Fruit fly (Drosophila melanogaster) whole organism, embryonic: Measurements from ENCODE around the gene CstF50.

Experiments
- Aef1 ChIP-seq: fragments of 200-800 bp; sonication (Bioruptor generic); IDR thresholded peaks from 3 replicates; pipeline ENCODE4 v1.3.6; 2022; ENCODE audit warnings: missing biosample characterization, missing genetic modification characterization
- Asciz ChIP-seq: fragments of 200-800 bp; sonication (Bioruptor generic); optimal IDR thresholded peaks from 2 replicates; lab custom pipeline; 2017; ENCODE audit warnings: missing biosample characterization, mild to moderate bottlenecking, missing genetic modification characterization, missing genetic modification reagents
- Atf-2 ChIP-seq: fragments of 200-800 bp; sonication (Bioruptor generic); optimal IDR thresholded peaks from 2 replicates; lab custom pipeline; 2016; ENCODE audit warnings: missing biosample characterization, missing genetic modification characterization
- Awh ChIP-seq: fragments of 200-800 bp; sonication (Bioruptor generic); IDR thresholded peaks from 2 replicates; pipeline ENCODE4, ENCODE4 v1.3.6; 2022; ENCODE audit warnings: missing biosample characterization, missing genetic modification characterization
- CG10959 ChIP-seq: fragments of 200-800 bp; sonication (Bioruptor generic); IDR thresholded peaks from 2 replicates; pipeline ENCODE4 v1.3.6; 2022; ENCODE audit warnings: missing biosample characterization, missing genetic modification characterization
- CG10979 ChIP-seq: fragments of 200-800 bp; sonication (Bioruptor generic); optimal IDR thresholded peaks from 2 replicates; lab custom pipeline; 2018; ENCODE audit warnings: missing biosample characterization, mild to moderate bottlenecking, missing genetic modification characterization, moderate library complexity
- CG11560 ChIP-seq: fragments of 200-800 bp; sonication (Bioruptor generic); IDR thresholded peaks from 3 replicates; pipeline ENCODE4 v1.3.6; 2022; ENCODE audit warnings: missing biosample characterization, missing genetic modification characterization
- CG12155 ChIP-seq: fragments of 200-800 bp; sonication (Bioruptor generic); optimal IDR thresholded peaks from 3 replicates; lab custom pipeline; 2016; ENCODE audit warnings: missing biosample characterization, missing genetic modification characterization
- CG12391 ChIP-seq: fragments of 200-800 bp; sonication (Bioruptor generic); optimal IDR thresholded peaks from 3 replicates; lab custom pipeline; 2018; ENCODE audit warnings: missing biosample characterization, mild to moderate bottlenecking, missing genetic modification characterization, moderate library complexity
- CG15479 ChIP-seq: fragments of 200-800 bp; sonication (Bioruptor generic); optimal IDR thresholded peaks from 3 replicates; lab custom pipeline; 2019; ENCODE audit warnings: missing biosample characterization, mild to moderate bottlenecking, missing genetic modification characterization, moderate library complexity
- CG17361 ChIP-seq: fragments of 200-800 bp; sonication (Bioruptor generic); IDR thresholded peaks from 3 replicates; pipeline ENCODE4 v1.3.6; 2022; ENCODE audit warnings: missing biosample characterization, missing genetic modification characterization
- CG17829 ChIP-seq: fragments of 200-800 bp; optimal IDR thresholded peaks from 2 replicates; lab custom pipeline; 2019; ENCODE audit warnings: missing biosample characterization, mild to moderate bottlenecking, missing genetic modification characterization, moderate library complexity
- CG18764 ChIP-seq: fragments of 200-800 bp; sonication (Bioruptor generic); optimal IDR thresholded peaks from 3 replicates; lab custom pipeline; 2016; ENCODE audit warnings: missing biosample characterization, missing genetic modification characterization
- CG30403 ChIP-seq: fragments of 200-800 bp; sonication (Bioruptor generic); optimal IDR thresholded peaks from 3 replicates; lab custom pipeline; 2016; ENCODE audit warnings: missing biosample characterization, missing genetic modification characterization
- CG3065 ChIP-seq: fragments of 200-800 bp; sonication (Bioruptor generic); optimal IDR thresholded peaks from 2 replicates; lab custom pipeline; 2016; ENCODE audit warnings: missing biosample characterization, missing genetic modification characterization
- CG3281 ChIP-seq: fragments of 200-800 bp; sonication (Bioruptor generic); optimal IDR thresholded peaks from 3 replicates; lab custom pipeline; 2017; ENCODE audit warnings: missing biosample characterization, mild to moderate bottlenecking, missing genetic modification characterization
- CG42726 ChIP-seq: fragments of 200-800 bp; sonication (Bioruptor generic); IDR thresholded peaks from 2 replicates; pipeline ENCODE4 v1.3.6; 2022; ENCODE audit warnings: missing biosample characterization, missing genetic modification characterization; ENCODE audit not compliant: partially characterized antibody
- CG43689 ChIP-seq: fragments of 200-800 bp; sonication (Bioruptor generic); IDR thresholded peaks from 2 replicates; pipeline ENCODE4 v1.3.6; 2022; ENCODE audit warnings: missing biosample characterization, missing genetic modification characterization
- CG4617 ChIP-seq: fragments of 200-800 bp; sonication (Bioruptor generic); optimal IDR thresholded peaks from 3 replicates; lab custom pipeline; 2016; ENCODE audit warnings: missing biosample characterization, missing genetic modification characterization, borderline replicate concordance
- CG4820 ChIP-seq: fragments of 200-800 bp; sonication (Bioruptor generic); optimal IDR thresholded peaks from 3 replicates; lab custom pipeline; 2016; ENCODE audit warnings: missing biosample characterization, missing genetic modification characterization
- CG8388 ChIP-seq: fragments of 200-800 bp; sonication (Bioruptor generic); optimal IDR thresholded peaks from 2 replicates; lab custom pipeline; 2019; ENCODE audit warnings: missing biosample characterization, mild to moderate bottlenecking, missing genetic modification characterization, moderate library complexity
- CG8924 ChIP-seq: fragments of 200-800 bp; optimal IDR thresholded peaks from 3 replicates; lab custom pipeline; 2019; ENCODE audit warnings: missing biosample characterization, mild to moderate bottlenecking, missing genetic modification characterization, moderate library complexity
- CG9797 ChIP-seq: fragments of 200-800 bp; sonication (Bioruptor generic); optimal IDR thresholded peaks from 3 replicates; lab custom pipeline; 2018; ENCODE audit warnings: missing biosample characterization, mild to moderate bottlenecking, missing genetic modification characterization
- Camta ChIP-seq: fragments of 200-800 bp; sonication (Bioruptor generic); optimal IDR thresholded peaks from 2 replicates; lab custom pipeline; 2016; ENCODE audit warnings: missing biosample characterization, missing genetic modification characterization
- CoRest ChIP-seq: fragments of 200-800 bp; sonication (Bioruptor generic); optimal IDR thresholded peaks from 3 replicates; lab custom pipeline; 2018; ENCODE audit warnings: missing biosample characterization, mild to moderate bottlenecking, missing genetic modification characterization, moderate library complexity
- D19B ChIP-seq: fragments of 200-800 bp; sonication (Bioruptor generic); optimal IDR thresholded peaks from 2 replicates; lab custom pipeline; 2017; ENCODE audit warnings: missing biosample characterization, mild to moderate bottlenecking, missing genetic modification characterization
- Dbx ChIP-seq: fragments of 200-800 bp; sonication (Bioruptor generic); IDR thresholded peaks from 3 replicates; pipeline ENCODE4 v1.3.6; 2022; ENCODE audit warnings: missing biosample characterization, missing genetic modification characterization
- Dll ChIP-seq: fragments of 200-800 bp; sonication (Bioruptor generic); IDR thresholded peaks from 4 replicates; pipeline ENCODE4 v1.3.6; 2022; ENCODE audit warnings: missing biosample characterization, missing genetic modification characterization; ENCODE audit not compliant: partially characterized antibody
- Fer1 ChIP-seq: fragments of 200-800 bp; sonication (Bioruptor generic); optimal IDR thresholded peaks from 2 replicates; lab custom pipeline; 2017; ENCODE audit warnings: missing biosample characterization, mild to moderate bottlenecking, missing genetic modification characterization
- H2.0 ChIP-seq: fragments of 200-800 bp; sonication (Bioruptor generic); IDR thresholded peaks from 2 replicates; pipeline ENCODE4 v1.3.6; 2022; ENCODE audit warnings: missing biosample characterization, missing genetic modification characterization
- Hand ChIP-seq: fragments of 200-800 bp; sonication (Bioruptor generic); optimal IDR thresholded peaks from 2 replicates; lab custom pipeline; 2017; ENCODE audit warnings: mild to moderate bottlenecking, missing biosample characterization, missing genetic modification reagents, missing genetic modification characterization
- Hmx ChIP-seq: fragments of 200-800 bp; sonication (Bioruptor generic); optimal IDR thresholded peaks from 2 replicates; lab custom pipeline; 2016; ENCODE audit warnings: missing biosample characterization, missing genetic modification characterization
- Hr39 ChIP-seq: fragments of >200 bp; optimal IDR thresholded peaks from 2 replicates; lab custom pipeline; 2017
- MBD-R2 ChIP-seq: fragments of 200-800 bp; sonication (Bioruptor generic); IDR thresholded peaks from 2 replicates; pipeline ENCODE4 v1.3.6; 2022; ENCODE audit warnings: missing biosample characterization, missing genetic modification characterization
- NC2α ChIP-seq: fragments of 200-800 bp; sonication (Bioruptor generic); optimal IDR thresholded peaks from 2 replicates; lab custom pipeline; 2016; ENCODE audit warnings: missing biosample characterization, missing genetic modification characterization
- Pdp1 ChIP-seq, 2 experiments: fragments of 200-800 bp; sonication (Bioruptor generic); optimal IDR thresholded peaks; 3 replicates each; lab custom pipeline; 2016; ENCODE audit warnings: missing biosample characterization in 2 of 2, missing genetic modification characterization in 2 of 2, mild to moderate bottlenecking in 1 of 2, moderate library complexity in 1 of 2
- Sin3A ChIP-seq: fragments of >200 bp; optimal IDR thresholded peaks from 2 replicates; lab custom pipeline; 2018
- br ChIP-seq: fragments of >200 bp; optimal IDR thresholded peaks from 2 replicates; lab custom pipeline; 2017
- cas ChIP-seq: fragments of 200-800 bp; sonication (Bioruptor generic); IDR thresholded peaks from 2 replicates; pipeline ENCODE4 v1.3.6; 2022; ENCODE audit warnings: missing biosample characterization, missing genetic modification characterization
- kni ChIP-seq: fragments of 200-800 bp; sonication (Bioruptor generic); optimal IDR thresholded peaks from 3 replicates; lab custom pipeline; 2017; ENCODE audit warnings: mild to moderate bottlenecking, missing biosample characterization, missing genetic modification reagents, missing genetic modification characterization
- nom ChIP-seq: fragments of 200-800 bp; sonication (Bioruptor generic); optimal IDR thresholded peaks from 2 replicates; lab custom pipeline; 2017; ENCODE audit warnings: missing biosample characterization, missing genetic modification characterization, mild to moderate bottlenecking, moderate library complexity, missing genetic modification reagents
- pfk ChIP-seq: fragments of 200-800 bp; sonication (Bioruptor generic); optimal IDR thresholded peaks from 2 replicates; lab custom pipeline; 2018; ENCODE audit warnings: missing biosample characterization, mild to moderate bottlenecking, missing genetic modification characterization, moderate library complexity
- pros ChIP-seq: fragments of 200-800 bp; sonication (Bioruptor generic); optimal IDR thresholded peaks from 3 replicates; lab custom pipeline; 2019; ENCODE audit warnings: missing biosample characterization, mild to moderate bottlenecking, missing genetic modification characterization, moderate library complexity
- row ChIP-seq: fragments of 200-800 bp; sonication (Bioruptor generic); IDR thresholded peaks from 3 replicates; pipeline ENCODE4 v1.3.6; 2022; ENCODE audit warnings: missing biosample characterization, missing genetic modification characterization
- sc ChIP-seq, 3 experiments: fragments of >200 bp in 2 of 3; fragments of 200-800 bp in 1 of 3; sonication (Bioruptor generic) in 1 of 3; optimal IDR thresholded peaks; 2 replicates in 2 of 3; 3 replicates in 1 of 3; lab custom pipeline; 2017; ENCODE audit warnings: mild to moderate bottlenecking in 1 of 3, missing biosample characterization in 1 of 3, missing genetic modification characterization in 1 of 3, missing genetic modification reagents in 1 of 3
- tgo ChIP-seq: fragments of 200-800 bp; sonication (Bioruptor generic); IDR thresholded peaks from 3 replicates; pipeline ENCODE4 v1.3.6; 2022; ENCODE audit warnings: missing biosample characterization, missing genetic modification characterization
- tll ChIP-seq, 2 experiments: fragments of 200-800 bp in 1 of 2; fragments of >200 bp in 1 of 2; sonication (Bioruptor generic) in 1 of 2; optimal IDR thresholded peaks; 2 replicates each; lab custom pipeline; 2017 to 2019; ENCODE audit warnings: missing biosample characterization in 2 of 2, missing genetic modification characterization in 2 of 2, mild to moderate bottlenecking in 1 of 2, moderate library complexity in 1 of 2
- ttk ChIP-seq: fragments of 200-800 bp; sonication (Bioruptor generic); IDR thresholded peaks from 2 replicates; pipeline ENCODE4 v2.1.2; 2022; ENCODE audit warnings: missing biosample characterization, missing genetic modification characterization

Gene CstF50

dm6 chr3R:31776583-31777362 lies 40.0 kb upstream of the CstF50 start, which contains the start of the genes CG2126 and faf (continued):
- peak; percentile 91 for TF ChIP-seq CG17361 (GFP tag; lab: Robert Waterston, UW)
- 0 out of 2 replicates have a peak, but pooled peaks have one; percentile 7 for TF ChIP-seq CG42726
- 0 out of 3 replicates have a peak, but pooled peaks have one; percentile 34 for TF ChIP-seq CG11560 (tag; lab: Robert Waterston, UW)
- no peak for TF ChIP-seq pfk
- peak; percentile 88 for TF ChIP-seq ttk
- TF ChIP-seq pros (GFP tag; lab: Kevin White, UChicago) = no peak
- TF ChIP-seq Hand (GFP tag; lab: Kevin White, UChicago) = peak; percentile 23
- no peak for TF ChIP-seq Hr39
- peak; percentile 60; the same call in 1 of the 2 replicates for TF ChIP-seq cas (GFP tag; lab: Robert Waterston, UW)
- TF ChIP-seq CG10979 (tag; lab: Kevin White, UChicago) = peak; percentile 72
- peak; percentile 23 for TF ChIP-seq Camta (GFP tag; lab: Kevin White, UChicago)
- peak; percentile 34 for TF ChIP-seq Atf-2
- TF ChIP-seq CG15479 = no peak
- TF ChIP-seq CG18764 (GFP tag; lab: Kevin White, UChicago) = peak; percentile 73
- TF ChIP-seq sc (optimal IDR thresholded peaks at IDR 0.05; lab: Kevin White, UChicago) = no peak
- TF ChIP-seq sc (GFP tag; optimal IDR thresholded peaks at IDR 0.05; lab: Kevin White, UChicago) = peak; percentile 36
- TF ChIP-seq CG4820 (GFP tag; lab: Kevin White, UChicago) = peak; percentile 61
- peak; percentile 43 for TF ChIP-seq D19B
- TF ChIP-seq CG17829 (tag; lab: Kevin White, UChicago) = peak; percentile 89
- TF ChIP-seq row = peak; percentile 84
- no peak for TF ChIP-seq br (lab: Kevin White, UChicago)
- peak; percentile 54 to 68 for TF ChIP-seq Pdp1 (GFP tag; optimal IDR thresholded peaks at IDR 0.05; lab: Kevin White, UChicago)
- TF ChIP-seq Aef1 (GFP tag; lab: Robert Waterston, UW) = peak; percentile 61; the same call in 2 of the 3 replicates
- TF ChIP-seq CG12391 (tag; lab: Kevin White, UChicago) = peak; percentile 92
- TF ChIP-seq tgo (GFP tag; lab: Robert Waterston, UW) = peak; percentile 75
- peak; percentile 63; the same call in 3 of the 4 replicates for TF ChIP-seq Dll (GFP tag; lab: Robert Waterston, UW)
- TF ChIP-seq H2.0 (GFP tag; lab: Robert Waterston, UW) = peak; percentile 78
- TF ChIP-seq Hmx = no peak
- TF ChIP-seq Fer1 (GFP tag; lab: Kevin White, UChicago) = peak; percentile 75
- peak; percentile 13 for TF ChIP-seq nom (GFP tag; lab: Kevin White, UChicago)
- peak; percentile 77 for TF ChIP-seq CG8388
- TF ChIP-seq MBD-R2 (GFP tag; lab: Robert Waterston, UW) = peak; percentile 29
- TF ChIP-seq CG30403 (GFP tag; lab: Kevin White, UChicago) = peak; percentile 84
- no peak for TF ChIP-seq CG10959 (GFP tag; lab: Robert Waterston, UW)
- no peak for TF ChIP-seq Asciz
- TF ChIP-seq CG9797 (GFP tag; lab: Kevin White, UChicago) = peak; percentile 30
- no peak for TF ChIP-seq CG43689
- no peak for TF ChIP-seq tll (GFP tag; optimal IDR thresholded peaks at IDR 0.05; lab: Kevin White, UChicago)
- 0 out of 2 replicates have a peak, but pooled peaks have one; percentile 48 for TF ChIP-seq Awh (GFP tag; lab: Robert Waterston, UW)
- peak; percentile 17 for TF ChIP-seq Sin3A (lab: Kevin White, UChicago)
- TF ChIP-seq CG8924 = peak; percentile 90
- TF ChIP-seq CG12155 = peak; percentile 75
- peak; percentile 56 for TF ChIP-seq kni
- peak; percentile 52 for TF ChIP-seq CG4617 (GFP tag; lab: Kevin White, UChicago)
- peak; percentile 86 for TF ChIP-seq CoRest (tag; lab: Kevin White, UChicago)
- TF ChIP-seq CG3281 (GFP tag; lab: Kevin White, UChicago) = peak; percentile 77
- TF ChIP-seq CG3065 (GFP tag; lab: Kevin White, UChicago) = peak; percentile 21
- no peak for TF ChIP-seq NC2α (GFP tag; lab: Kevin White, UChicago)
- TF ChIP-seq Dbx (GFP tag; lab: Robert Waterston, UW) = peak; percentile 63; the same call in 2 of the 3 replicates
